Worm (Caenorhabditis elegans): ENCODE measurements around the gene srw-14.

- TF ChIP-seq ztf-28 (GFP tag; IDR thresholded peaks at IDR 0.05), result no peak
- TF ChIP-seq nhr-80 (tag; optimal IDR thresholded peaks at IDR 0.05), result no peak
These were observed 14.5 kb downstream of the srw-14 start, which contains the start of gene srw-11 for ce11 chrV:15240215-15240614.
